Worm (Caenorhabditis elegans) whole organism, young adult: ENCODE results near the gene egl-27.

Experiments
- F33H1.4 ChIP-seq: fragments of 200-800 bp; sonication (Bioruptor generic); IDR thresholded peaks from 2 replicates; pipeline ENCODE4 v1.3.6; 2022; ENCODE audit warnings: missing genetic modification reagents, missing genetic modification characterization, missing compliant biosample characterization
- F37B4.10 ChIP-seq: fragments of 200-800 bp; sonication (Bioruptor generic); IDR thresholded peaks from 2 replicates; pipeline ENCODE4 v1.3.6; 2022; ENCODE audit warnings: missing genetic modification characterization, missing compliant biosample characterization
- F39B2.1 ChIP-seq: fragments of 200-800 bp; sonication (Bioruptor generic); IDR thresholded peaks from 2 replicates; pipeline ENCODE4 v1.3.6; 2022; ENCODE audit warnings: missing genetic modification reagents, missing genetic modification characterization, missing compliant biosample characterization
- T07F8.4 ChIP-seq: sonication (generic microtip); optimal IDR thresholded peaks from 2 replicates; lab custom pipeline; 2016; ENCODE audit warnings: mild to moderate bottlenecking, missing genetic modification characterization, moderate library complexity, missing compliant biosample characterization
- ama-1 ChIP-seq, 3 experiments: fragments of 150-350 bp in 1 of 3; sonication (generic microtip) in 2 of 3; optimal IDR thresholded peaks; 2 replicates each; lab custom pipeline; 2014 to 2018; ENCODE audit warnings: missing biosample characterization in 2 of 3, missing genetic modification characterization in 2 of 3, missing genetic modification reagents in 2 of 3
- attf-3 ChIP-seq: fragments of 200-800 bp; sonication (Bioruptor generic); conservative IDR thresholded peaks from 2 replicates; pipeline ENCODE4 v1.3.6; 2022; ENCODE audit warnings: missing genetic modification reagents, missing genetic modification characterization, missing compliant biosample characterization
- him-1 ChIP-seq: sonication (generic microtip); optimal IDR thresholded peaks from 2 replicates; lab custom pipeline; 2016; ENCODE audit warnings: missing genotype, missing genetic modification reagents, missing genetic modification characterization, missing compliant biosample characterization
- lsy-27 ChIP-seq: sonication (generic microtip); optimal IDR thresholded peaks from 2 replicates; lab custom pipeline; 2017; ENCODE audit warnings: missing genetic modification characterization, mild to moderate bottlenecking, missing compliant biosample characterization, antibody characterized with exemption, missing genotype, borderline replicate concordance; ENCODE audit not compliant: insufficient read depth
- mxl-1 ChIP-seq: sonication (generic microtip); optimal IDR thresholded peaks from 2 replicates; lab custom pipeline; 2016; ENCODE audit warnings: missing genetic modification characterization, missing compliant biosample characterization
- nhr-120 ChIP-seq: fragments of 200-800 bp; sonication (Bioruptor generic); IDR thresholded peaks from 2 replicates; pipeline ENCODE4 v1.3.6; 2022; ENCODE audit warnings: missing genetic modification characterization, missing compliant biosample characterization
- pbrm-1 ChIP-seq: fragments of 200-800 bp; sonication (Bioruptor generic); IDR thresholded peaks from 2 replicates; pipeline ENCODE4 v1.3.6; 2022; ENCODE audit warnings: missing genetic modification reagents, missing genetic modification characterization, missing compliant biosample characterization
- repo-1 ChIP-seq: sonication (generic microtip); optimal IDR thresholded peaks from 2 replicates; lab custom pipeline; 2017; ENCODE audit warnings: mild to moderate bottlenecking, missing genetic modification characterization, missing compliant biosample characterization
- snpc-4 ChIP-seq, 5 experiments: fragments of 150-350 bp in 1 of 5; sonication (generic microtip) in 4 of 5; optimal IDR thresholded peaks; 2 replicates each; lab custom pipeline; 2014 to 2018; ENCODE audit warnings: missing genetic modification characterization in 5 of 5, missing biosample characterization in 3 of 5, antibody characterized with exemption in 2 of 5, mild to moderate bottlenecking in 2 of 5, missing compliant biosample characterization in 2 of 5, missing genotype in 2 of 5, moderate library complexity in 2 of 5, missing genetic modification reagents in 1 of 5

DNA sequence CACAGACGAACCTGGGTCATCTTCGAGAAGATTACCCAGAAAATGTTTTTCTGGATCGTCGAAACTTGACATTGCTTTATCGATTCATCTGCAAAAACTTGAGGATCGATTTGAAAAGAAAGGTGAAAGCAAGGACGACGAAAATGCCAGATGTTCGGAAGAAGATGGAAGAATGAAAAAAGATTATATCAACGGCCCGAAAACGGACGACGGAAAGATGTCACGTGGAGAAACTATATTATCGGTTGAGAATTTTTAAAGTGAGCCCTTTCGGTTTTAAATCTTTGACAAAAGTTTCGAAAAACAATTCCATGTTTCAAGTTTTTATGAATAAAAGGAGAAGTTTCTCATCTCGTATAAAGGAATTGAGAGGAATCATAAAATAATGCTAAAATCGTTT, 23.4 kb downstream of the egl-27 start, which contains the start of gene dnj-5:
- TF ChIP-seq lsy-27 (tag; lab: Kevin White, UChicago) (no peak), nhr-120 (no peak), T07F8.4 (tag; lab: Kevin White, UChicago) (no peak), him-1 (tag; lab: Kevin White, UChicago) (no peak), F33H1.4 (GFP tag; lab: Robert Waterston, UW) (no peak), snpc-4 (GFP tag; optimal IDR thresholded peaks at IDR 0.05; lab: Kevin White, UChicago) (no peak), snpc-4 (tag; optimal IDR thresholded peaks at IDR 0.05; lab: Kevin White, UChicago) (no peak), F37B4.10 (GFP tag; lab: Robert Waterston, UW) (no peak), pbrm-1 (GFP tag; lab: Robert Waterston, UW) (no peak), mxl-1 (tag; lab: Kevin White, UChicago) (no peak), attf-3 (GFP tag; lab: Robert Waterston, UW) (no peak), repo-1 (tag; lab: Kevin White, UChicago) (no peak), ama-1 (optimal IDR thresholded peaks at IDR 0.05; lab: Kevin White, UChicago) (no peak), ama-1 (GFP tag; optimal IDR thresholded peaks at IDR 0.05; lab: Kevin White, UChicago) (no peak), F39B2.1 (no peak)
